Fruit fly (Drosophila melanogaster) whole organism, adult: ENCODE data around the gene CG31343.

Experiments
- CG12768 ChIP-seq: fragments of 200-800 bp; sonication (Bioruptor generic); optimal IDR thresholded peaks from 2 replicates; lab custom pipeline; 2017; ENCODE audit warnings: missing biosample characterization, missing genetic modification characterization, mild to moderate bottlenecking, moderate library complexity, missing genetic modification reagents
- CG1620 ChIP-seq: fragments of 200-800 bp; sonication (Bioruptor generic); optimal IDR thresholded peaks from 2 replicates; lab custom pipeline; 2016; ENCODE audit warnings: missing biosample characterization, missing genetic modification characterization
- CG33017 ChIP-seq: fragments of 200-800 bp; sonication (Bioruptor generic); optimal IDR thresholded peaks from 2 replicates; lab custom pipeline; 2018; ENCODE audit warnings: missing biosample characterization, mild to moderate bottlenecking, missing genetic modification characterization, moderate library complexity
- CG5204 ChIP-seq: fragments of 200-800 bp; sonication (Bioruptor generic); optimal IDR thresholded peaks from 2 replicates; lab custom pipeline; 2016; ENCODE audit warnings: missing biosample characterization, missing genetic modification characterization
- CG7045 ChIP-seq: fragments of 200-800 bp; sonication (Bioruptor generic); optimal IDR thresholded peaks from 2 replicates; lab custom pipeline; 2017; ENCODE audit warnings: missing biosample characterization, mild to moderate bottlenecking, missing genetic modification characterization
- CG7101 ChIP-seq: fragments of 200-800 bp; sonication (Bioruptor generic); optimal IDR thresholded peaks from 2 replicates; lab custom pipeline; 2018; ENCODE audit warnings: missing biosample characterization, mild to moderate bottlenecking, missing genetic modification characterization, moderate library complexity
- Crg-1 ChIP-seq: fragments of 200-800 bp; sonication (Bioruptor generic); optimal IDR thresholded peaks from 2 replicates; lab custom pipeline; 2016; ENCODE audit warnings: missing biosample characterization, missing genetic modification characterization
- Hr96 ChIP-seq: fragments of 200-800 bp; sonication (Bioruptor generic); optimal IDR thresholded peaks from 2 replicates; lab custom pipeline; 2016; ENCODE audit warnings: missing biosample characterization, missing genetic modification characterization
- Mnt ChIP-seq: fragments of 200-800 bp; sonication (Bioruptor generic); optimal IDR thresholded peaks from 2 replicates; lab custom pipeline; 2016; ENCODE audit warnings: missing biosample characterization, mild to moderate bottlenecking, missing genetic modification characterization
- bab1 ChIP-seq: fragments of 200-800 bp; sonication (Bioruptor generic); optimal IDR thresholded peaks from 3 replicates; lab custom pipeline; 2019; ENCODE audit warnings: missing biosample characterization, mild to moderate bottlenecking, missing genetic modification characterization, moderate library complexity
- cic ChIP-seq: fragments of 200-800 bp; sonication (Bioruptor generic); optimal IDR thresholded peaks from 2 replicates; lab custom pipeline; 2017; ENCODE audit warnings: missing biosample characterization, mild to moderate bottlenecking, missing genetic modification characterization, moderate library complexity
- ovo ChIP-seq: fragments of 200-800 bp; sonication (Bioruptor generic); optimal IDR thresholded peaks from 2 replicates; lab custom pipeline; 2016; ENCODE audit warnings: missing biosample characterization, missing genetic modification characterization

- TF ChIP-seq CG5204 = no peak
- TF ChIP-seq CG7101 = no peak
- no peak for TF ChIP-seq ovo (GFP tag; lab: Kevin White, UChicago)
- no peak for TF ChIP-seq CG33017 (tag; lab: Kevin White, UChicago)
- TF ChIP-seq Hr96 (GFP tag; lab: Kevin White, UChicago) = no peak
- TF ChIP-seq CG12768 (GFP tag; lab: Kevin White, UChicago) = no peak
- TF ChIP-seq CG7045 (GFP tag; lab: Kevin White, UChicago) = no peak
- no peak for TF ChIP-seq bab1
- TF ChIP-seq Crg-1 = no peak
- TF ChIP-seq CG1620 (GFP tag; lab: Kevin White, UChicago) = no peak
- no peak for TF ChIP-seq Mnt (GFP tag; lab: Kevin White, UChicago)
- peak; percentile 23 for TF ChIP-seq cic (GFP tag; lab: Kevin White, UChicago)
Measured at dm6 chr3R:21782295-21782922, 37.3 kb downstream of the CG31343 start, which contains the start of gene tsl.
